Worm (Caenorhabditis elegans) whole organism, midembryonic: Measurements from ENCODE around the gene F13E6.2.
A peak's percentile ranks its signal among the peaks of the same experiment; 100 is the strongest.

Experiments used
- T22C8.4 ChIP-seq: fragments of 200-800 bp; sonication (Bioruptor generic); IDR thresholded peaks from 2 replicates; pipeline ENCODE4 v1.3.6; 2022; ENCODE audit warnings: missing genetic modification characterization, missing compliant biosample characterization
- cog-1 ChIP-seq: sonication (generic microtip); optimal IDR thresholded peaks from 2 replicates; lab custom pipeline; 2016; ENCODE audit warnings: missing genetic modification characterization, missing compliant biosample characterization
- flt-1 ChIP-seq: fragments of 200-800 bp; sonication (Bioruptor generic); IDR thresholded peaks from 2 replicates; pipeline ENCODE4 v1.3.6; 2022; ENCODE audit warnings: missing genetic modification characterization, missing compliant biosample characterization
- klf-2 ChIP-seq: fragments of 200-800 bp; sonication (Bioruptor generic); conservative IDR thresholded peaks from 2 replicates; pipeline ENCODE4 v1.3.6; 2022; ENCODE audit warnings: missing genetic modification reagents, missing genetic modification characterization, missing compliant biosample characterization
- med-1 ChIP-seq: sonication (generic microtip); optimal IDR thresholded peaks from 2 replicates; lab custom pipeline; 2017; ENCODE audit warnings: missing genetic modification characterization, mild to moderate bottlenecking, missing compliant biosample characterization, antibody characterized with exemption, missing genetic modification reagents; ENCODE audit not compliant: insufficient read depth
- ref-1 ChIP-seq: fragments of 200-800 bp; sonication (Bioruptor generic); conservative IDR thresholded peaks from 2 replicates; pipeline ENCODE4 v1.3.6; 2022; ENCODE audit warnings: missing genetic modification reagents, missing genetic modification characterization, missing compliant biosample characterization
- tab-1 ChIP-seq: fragments of 200-800 bp; sonication (Bioruptor generic); IDR thresholded peaks from 2 replicates; pipeline ENCODE4 v1.3.6; 2022; ENCODE audit warnings: missing genetic modification characterization, missing compliant biosample characterization
- ztf-23 ChIP-seq: fragments of 200-800 bp; sonication (Bioruptor generic); IDR thresholded peaks from 2 replicates; pipeline ENCODE4 v1.3.6; 2022; ENCODE audit warnings: missing genetic modification reagents, missing genetic modification characterization, missing compliant biosample characterization
- ztf-29 ChIP-seq: fragments of 200-800 bp; sonication (Bioruptor generic); IDR thresholded peaks from 2 replicates; pipeline ENCODE4 v1.3.6; 2022; ENCODE audit warnings: missing genetic modification reagents, missing genetic modification characterization, missing compliant biosample characterization

Gene F13E6.2

DNA sequence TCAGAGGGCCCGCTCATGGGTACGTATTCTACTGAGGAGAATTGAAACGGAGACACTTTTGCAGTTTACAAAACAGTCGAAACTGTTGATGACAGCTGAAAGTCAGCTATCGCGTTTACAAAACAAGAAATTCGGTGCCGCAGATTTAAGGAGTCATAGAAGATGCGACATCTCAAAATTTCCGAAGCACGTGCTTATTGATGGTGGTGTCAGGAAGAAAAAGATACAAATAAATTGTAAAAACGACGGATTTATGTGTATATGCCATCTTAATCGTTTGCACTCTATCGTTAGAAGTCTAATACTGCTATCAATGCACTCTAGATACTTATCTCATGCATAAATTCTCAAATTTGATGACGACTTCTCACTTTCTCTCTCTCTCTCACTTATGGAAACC lies at the start of gene F13E6.2:
TSS of gene F13E6.2 (minus strand) at position 101 of the 400 bp plus-strand sequence.
- TF ChIP-seq med-1, result no peak
- TF ChIP-seq tab-1 (GFP tag; lab: Robert Waterston, UW), result no peak
- no peak for TF ChIP-seq ztf-23 (GFP tag; lab: Robert Waterston, UW)
- no peak for TF ChIP-seq cog-1 (tag; lab: Kevin White, UChicago)
- TF ChIP-seq klf-2 (GFP tag; lab: Robert Waterston, UW), result no peak
- TF ChIP-seq ztf-29 (GFP tag; lab: Robert Waterston, UW), result no peak
- no peak for TF ChIP-seq T22C8.4 (GFP tag; lab: Robert Waterston, UW)
- TF ChIP-seq ref-1, result no peak

ce11 chrX:10721954-10722353 lies 47.9 kb upstream of the F13E6.2 start, which contains the start of gene mbr-1:
TSS of gene mbr-1 (minus strand) at chrX:10722054.
- no peak for TF ChIP-seq med-1
- no peak for TF ChIP-seq ref-1
- TF ChIP-seq ztf-23 (GFP tag; lab: Robert Waterston, UW), result no peak
- no peak for TF ChIP-seq tab-1 (GFP tag; lab: Robert Waterston, UW)
- no peak for TF ChIP-seq T22C8.4 (GFP tag; lab: Robert Waterston, UW)
- no peak for TF ChIP-seq klf-2 (GFP tag; lab: Robert Waterston, UW)
- no peak for TF ChIP-seq ztf-29 (GFP tag; lab: Robert Waterston, UW)
- no peak for TF ChIP-seq flt-1 (GFP tag; lab: Robert Waterston, UW)
- TF ChIP-seq cog-1 (tag; lab: Kevin White, UChicago), result no peak

DNA sequence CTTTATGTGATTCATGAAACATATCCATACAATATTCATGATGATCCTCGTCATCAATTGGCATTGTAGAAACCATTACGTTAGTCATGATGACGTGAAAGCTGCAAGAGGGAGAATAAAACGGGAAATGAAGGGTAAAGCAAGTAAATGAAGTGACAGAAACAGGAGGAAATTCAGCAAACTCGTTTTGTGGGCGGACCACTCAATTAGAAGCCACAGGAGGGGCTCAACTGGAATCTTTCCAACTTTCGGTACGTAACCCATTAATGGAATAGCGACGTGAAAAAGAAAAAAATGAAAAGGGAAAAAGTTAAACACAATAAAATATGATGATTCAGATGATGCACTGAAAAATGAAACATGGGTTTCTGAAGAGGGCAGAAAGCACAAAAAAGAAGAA lies 42.9 kb upstream of the F13E6.2 start, which contains the start of gene T01C1.4:
TSS of gene T01C1.4 (minus strand) at position 101 of the 400 bp plus-strand sequence.
- TF ChIP-seq ztf-29 (GFP tag; lab: Robert Waterston, UW) (no peak), ref-1 (no peak), tab-1 (GFP tag; lab: Robert Waterston, UW) (no peak), flt-1 (GFP tag; lab: Robert Waterston, UW) (no peak), cog-1 (tag; lab: Kevin White, UChicago) (no peak), ztf-23 (GFP tag; lab: Robert Waterston, UW) (no peak), klf-2 (GFP tag; lab: Robert Waterston, UW) (no peak), T22C8.4 (GFP tag; lab: Robert Waterston, UW) (no peak), med-1 (no peak)

DNA sequence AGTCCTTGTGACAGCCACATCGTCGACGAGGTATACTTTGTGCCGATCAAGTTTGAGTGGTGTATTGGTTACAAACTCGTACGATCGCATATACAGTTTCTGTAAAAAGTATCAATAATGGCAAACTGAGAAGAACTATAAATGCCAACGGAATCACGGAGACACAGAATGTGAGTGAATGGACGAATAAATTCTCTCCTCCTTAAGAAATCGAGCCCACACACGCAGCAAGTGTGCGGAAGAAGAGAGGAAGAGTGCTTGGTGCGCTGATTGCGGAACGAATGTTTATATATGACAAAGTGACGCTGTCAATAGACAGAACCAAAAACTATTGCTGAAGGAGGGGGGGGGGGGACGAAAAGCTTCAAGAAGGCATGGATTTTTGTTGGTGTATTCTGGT lies 37.7 kb upstream of the F13E6.2 start, which contains the start of gene rhgf-1:
TSS of gene rhgf-1 (minus strand) at position 101 of the 400 bp plus-strand sequence.
- TF ChIP-seq flt-1 (GFP tag; lab: Robert Waterston, UW) (no peak), ztf-29 (GFP tag; lab: Robert Waterston, UW) (no peak), med-1 (no peak), klf-2 (GFP tag; lab: Robert Waterston, UW) (no peak), T22C8.4 (GFP tag; lab: Robert Waterston, UW) (no peak), tab-1 (GFP tag; lab: Robert Waterston, UW) (no peak), cog-1 (tag; lab: Kevin White, UChicago) (no peak), ztf-23 (GFP tag; lab: Robert Waterston, UW) (no peak), ref-1 (no peak)

- no peak for TF ChIP-seq ztf-29 (GFP tag; lab: Robert Waterston, UW)
- no peak for TF ChIP-seq tab-1 (GFP tag; lab: Robert Waterston, UW)
- no peak for TF ChIP-seq ref-1
- no peak for TF ChIP-seq T22C8.4 (GFP tag; lab: Robert Waterston, UW)
- TF ChIP-seq klf-2 (GFP tag; lab: Robert Waterston, UW), result no peak
- TF ChIP-seq cog-1 (tag; lab: Kevin White, UChicago), result no peak
- no peak for TF ChIP-seq med-1
- no peak for TF ChIP-seq ztf-23 (GFP tag; lab: Robert Waterston, UW)
- no peak for TF ChIP-seq flt-1 (GFP tag; lab: Robert Waterston, UW)
These were observed 30.2 kb upstream of the F13E6.2 start for ce11 chrX:10704329-10704728.

ce11 chrX:10694933-10695332 lies 20.8 kb upstream of the F13E6.2 start, which contains the start of gene plpp-1.3:
TSS of gene plpp-1.3 (plus strand) at chrX:10695312.
- no peak for TF ChIP-seq flt-1 (GFP tag; lab: Robert Waterston, UW)
- TF ChIP-seq ztf-29 (GFP tag; lab: Robert Waterston, UW), result no peak
- peak; percentile 3 for TF ChIP-seq cog-1 (tag; lab: Kevin White, UChicago)

ce11 chrX:10694248-10694647 lies 20.1 kb upstream of the F13E6.2 start:
- TF ChIP-seq ref-1 (no peak), tab-1 (GFP tag; lab: Robert Waterston, UW) (no peak), ztf-23 (GFP tag; lab: Robert Waterston, UW) (no peak), T22C8.4 (GFP tag; lab: Robert Waterston, UW) (no peak), ztf-29 (GFP tag; lab: Robert Waterston, UW) (no peak), klf-2 (GFP tag; lab: Robert Waterston, UW) (no peak), flt-1 (GFP tag; lab: Robert Waterston, UW) (no peak), cog-1 (tag; lab: Kevin White, UChicago) (no peak), med-1 (no peak)

ce11 chrX:10692057-10692456 lies 18.0 kb upstream of the F13E6.2 start:
- TF ChIP-seq ztf-29 (GFP tag; lab: Robert Waterston, UW), result no peak
- no peak for TF ChIP-seq cog-1 (tag; lab: Kevin White, UChicago)
- no peak for TF ChIP-seq T22C8.4 (GFP tag; lab: Robert Waterston, UW)
- TF ChIP-seq klf-2 (GFP tag; lab: Robert Waterston, UW), result no peak
- no peak for TF ChIP-seq ztf-23 (GFP tag; lab: Robert Waterston, UW)
- TF ChIP-seq flt-1 (GFP tag; lab: Robert Waterston, UW), result no peak
- TF ChIP-seq med-1, result no peak
- TF ChIP-seq ref-1, result no peak
- no peak for TF ChIP-seq tab-1 (GFP tag; lab: Robert Waterston, UW)

- no peak for TF ChIP-seq klf-2 (GFP tag; lab: Robert Waterston, UW)
- TF ChIP-seq med-1, result no peak
- no peak for TF ChIP-seq flt-1 (GFP tag; lab: Robert Waterston, UW)
- TF ChIP-seq ref-1, result no peak
- no peak for TF ChIP-seq ztf-23 (GFP tag; lab: Robert Waterston, UW)
- TF ChIP-seq ztf-29 (GFP tag; lab: Robert Waterston, UW), result no peak
- no peak for TF ChIP-seq cog-1 (tag; lab: Kevin White, UChicago)
- TF ChIP-seq T22C8.4 (GFP tag; lab: Robert Waterston, UW), result no peak
- TF ChIP-seq tab-1 (GFP tag; lab: Robert Waterston, UW), result no peak
These were observed 17.5 kb upstream of the F13E6.2 start, which contains the start of gene yap-1 for ce11 chrX:10691643-10692042. TSS of gene yap-1 (plus strand) at chrX:10691943.
